Fruit fly (Drosophila melanogaster): ENCODE results near the gene Mtl.
A peak's percentile ranks its signal among the peaks of the same experiment; 100 is the strongest.

The Mtl gene

DNA sequence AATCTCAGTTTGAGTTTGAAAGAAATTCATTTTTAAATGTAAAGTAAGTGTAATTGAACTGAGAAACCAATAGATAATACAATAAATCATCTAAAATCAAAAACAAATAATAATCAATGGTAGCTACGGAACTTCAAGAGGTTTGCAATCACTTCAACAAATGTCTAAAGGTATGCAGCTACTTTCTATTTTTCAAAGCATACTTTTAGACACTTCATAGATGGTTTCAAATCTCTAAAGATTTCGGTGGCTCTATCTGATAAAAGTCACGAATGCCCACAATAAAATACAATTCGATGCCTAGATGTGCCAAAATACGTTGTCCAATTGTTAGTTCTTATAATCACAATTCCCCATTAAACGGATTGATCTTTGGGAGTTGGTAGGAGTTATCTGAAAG, 6.9 kb downstream of the Mtl start:
- TF ChIP-seq vri (GFP tag; optimal IDR thresholded peaks at IDR 0.05) = no peak
- no peak for TF ChIP-seq CG11762 (GFP tag; optimal IDR thresholded peaks at IDR 0.05; ENCODE audit: insufficient read depth)
- no peak for TF ChIP-seq CG15336 (GFP tag; IDR thresholded peaks at IDR 0.05)
- no peak for TF ChIP-seq Met (GFP tag; optimal IDR thresholded peaks at IDR 0.05)
- TF ChIP-seq cyc (GFP tag; optimal IDR thresholded peaks at IDR 0.05) = no peak
- no peak for TF ChIP-seq Smox (GFP tag; optimal IDR thresholded peaks at IDR 0.05)
- TF ChIP-seq lz (GFP tag; optimal IDR thresholded peaks at IDR 0.05) = no peak
- no peak for TF ChIP-seq net (GFP tag; optimal IDR thresholded peaks at IDR 0.05)
- TF ChIP-seq CG32006 (GFP tag; optimal IDR thresholded peaks at IDR 0.05) = no peak
- no peak for TF ChIP-seq Hr39 (GFP tag; optimal IDR thresholded peaks at IDR 0.05)
- TF ChIP-seq salr (GFP tag; optimal IDR thresholded peaks at IDR 0.05) = no peak
- TF ChIP-seq ss (GFP tag; optimal IDR thresholded peaks at IDR 0.05) = no peak
- no peak for TF ChIP-seq Sox15 (GFP tag; optimal IDR thresholded peaks at IDR 0.05)
- no peak for TF ChIP-seq dac (GFP tag; optimal IDR thresholded peaks at IDR 0.05)

DNA sequence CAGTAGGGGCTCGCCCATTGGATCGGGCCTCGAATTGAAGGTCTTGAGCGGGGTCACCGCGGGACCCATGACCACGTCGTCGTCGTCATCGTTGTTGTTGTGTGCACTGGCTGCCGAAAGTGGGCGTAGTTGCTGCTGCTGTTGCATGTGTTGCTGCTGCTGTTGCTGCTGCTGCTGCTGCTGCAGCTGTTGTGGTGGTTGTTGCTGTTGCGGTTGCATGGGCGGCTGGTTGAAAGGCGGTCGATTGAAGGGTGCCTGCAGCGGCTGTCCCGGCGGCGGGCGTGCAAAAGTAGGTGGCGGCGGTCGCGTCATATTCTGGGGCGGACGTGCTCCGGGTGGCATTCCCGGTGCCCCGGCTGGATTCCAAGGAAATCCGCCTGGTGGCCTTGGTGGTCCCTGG, 11.6 kb downstream of the Mtl start:
- TF ChIP-seq Met (GFP tag; optimal IDR thresholded peaks at IDR 0.05) = no peak
- TF ChIP-seq CG16779 (tag; optimal IDR thresholded peaks at IDR 0.05) = no peak
- TF ChIP-seq Sox102F (GFP tag; optimal IDR thresholded peaks at IDR 0.05) = no peak
- no peak for TF ChIP-seq Sox15 (GFP tag; optimal IDR thresholded peaks at IDR 0.05)
- TF ChIP-seq svp (GFP tag) = no peak

DNA sequence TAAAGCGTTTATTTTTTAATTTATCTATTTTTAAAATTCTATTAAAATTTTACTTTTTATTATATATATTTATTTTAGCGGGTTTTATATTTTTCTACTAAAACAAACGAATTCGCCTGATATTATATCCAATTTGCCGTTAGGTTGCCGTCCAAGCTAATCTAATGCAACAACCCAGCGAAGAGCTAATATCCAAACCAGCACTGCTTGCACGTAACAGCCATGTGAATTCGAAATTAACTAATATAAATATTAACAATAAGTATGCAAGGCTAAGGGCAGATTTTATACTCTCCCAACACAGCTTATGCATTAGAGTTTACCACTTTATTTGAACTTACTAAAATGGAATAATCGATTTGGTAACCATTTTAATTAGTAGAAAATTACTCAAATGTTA, 15.5 kb downstream of the Mtl start:
- TF ChIP-seq CG32006 (GFP tag; optimal IDR thresholded peaks at IDR 0.05) (no peak), CG6163 (GFP tag; IDR thresholded peaks at IDR 0.05) (no peak), esn (GFP tag; optimal IDR thresholded peaks at IDR 0.05) (no peak), CG31627 (GFP tag; optimal IDR thresholded peaks at IDR 0.05) (no peak), Met (GFP tag; optimal IDR thresholded peaks at IDR 0.05) (no peak), Hr38 (GFP tag; optimal IDR thresholded peaks at IDR 0.05) (no peak), CG11294 (GFP tag; IDR thresholded peaks at IDR 0.05) (no peak), vri (GFP tag; optimal IDR thresholded peaks at IDR 0.05) (no peak), CG8119 (GFP tag; IDR thresholded peaks at IDR 0.05) (no peak), CG4318 (GFP tag; optimal IDR thresholded peaks at IDR 0.05) (no peak), acj6 (GFP tag; optimal IDR thresholded peaks at IDR 0.05) (no peak), svp (GFP tag) (no peak), CG6854 (GFP tag; optimal IDR thresholded peaks at IDR 0.05) (no peak), fkh (GFP tag; optimal IDR thresholded peaks at IDR 0.05) (no peak), CG10631 (GFP tag; optimal IDR thresholded peaks at IDR 0.05) (no peak), ss (GFP tag; optimal IDR thresholded peaks at IDR 0.05) (no peak), Eip75B (GFP tag; optimal IDR thresholded peaks at IDR 0.05) (no peak), Sox102F (GFP tag; optimal IDR thresholded peaks at IDR 0.05) (no peak), achi (GFP tag; optimal IDR thresholded peaks at IDR 0.05) (no peak), Gug (GFP tag; IDR thresholded peaks at IDR 0.05) (no peak)

DNA sequence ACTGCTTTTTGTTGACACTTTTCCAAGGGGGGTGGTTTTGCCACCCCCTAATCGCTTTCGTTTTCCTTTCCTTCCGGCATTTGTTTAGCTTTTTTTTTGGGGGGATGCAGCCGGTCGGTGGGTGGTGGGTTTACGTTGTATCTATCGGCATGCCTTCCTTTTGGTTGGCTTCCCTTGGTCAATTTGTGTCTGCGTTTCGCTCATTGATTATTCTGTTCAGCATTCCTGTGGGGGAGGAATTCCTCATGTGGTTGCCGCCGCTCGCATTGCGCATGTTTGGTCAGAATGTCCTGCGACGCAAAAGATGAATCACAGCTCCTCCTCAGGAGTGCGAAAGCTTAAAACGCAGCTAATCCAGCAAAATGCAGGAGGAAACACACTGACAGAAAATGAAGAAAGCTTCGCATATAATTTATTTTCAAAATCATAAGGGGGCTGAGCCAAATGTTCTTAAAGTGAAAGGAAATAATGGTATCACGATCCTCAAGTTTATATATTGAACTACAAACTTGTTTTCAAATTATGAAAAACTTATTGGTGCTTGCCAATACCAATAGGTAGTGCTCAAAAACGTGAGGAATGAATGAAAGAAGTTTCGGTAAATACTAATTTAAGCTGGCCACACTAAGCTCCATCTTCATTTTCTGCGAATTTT, 16.1 kb downstream of the Mtl start, which contains the start of gene RpS10a:
TSS of gene RpS10a (plus strand) at position 605 of the 655 bp plus-strand sequence.
- no peak for TF ChIP-seq Hr4 (GFP tag; optimal IDR thresholded peaks at IDR 0.05)
- no peak for TF ChIP-seq Eip93F (GFP tag; optimal IDR thresholded peaks at IDR 0.05)
- TF ChIP-seq CG34406 (GFP tag; optimal IDR thresholded peaks at IDR 0.05) = no peak
- TF ChIP-seq CG10631 (GFP tag; optimal IDR thresholded peaks at IDR 0.05) = no peak
- peak; percentile 56 for TF ChIP-seq Eip78C (GFP tag)
- TF ChIP-seq CG6163 (GFP tag; IDR thresholded peaks at IDR 0.05) = 0 out of 3 replicates have a peak, but pooled peaks have one; percentile 14

Data from whole organism, prepupa.